Worm (Caenorhabditis elegans): ENCODE data around the gene fem-2.

- TF ChIP-seq pqm-1 (tag; optimal IDR thresholded peaks at IDR 0.05) (no peak), pha-2 (tag; optimal IDR thresholded peaks at IDR 0.05) (no peak), ama-1 (optimal IDR thresholded peaks at IDR 0.05) (no peak)
These were observed 12.8 kb upstream of the fem-2 start for ce11 chrIII:647248-647647.
